Worm (Caenorhabditis elegans): ENCODE results near the gene Y49F6B.9.

DNA sequence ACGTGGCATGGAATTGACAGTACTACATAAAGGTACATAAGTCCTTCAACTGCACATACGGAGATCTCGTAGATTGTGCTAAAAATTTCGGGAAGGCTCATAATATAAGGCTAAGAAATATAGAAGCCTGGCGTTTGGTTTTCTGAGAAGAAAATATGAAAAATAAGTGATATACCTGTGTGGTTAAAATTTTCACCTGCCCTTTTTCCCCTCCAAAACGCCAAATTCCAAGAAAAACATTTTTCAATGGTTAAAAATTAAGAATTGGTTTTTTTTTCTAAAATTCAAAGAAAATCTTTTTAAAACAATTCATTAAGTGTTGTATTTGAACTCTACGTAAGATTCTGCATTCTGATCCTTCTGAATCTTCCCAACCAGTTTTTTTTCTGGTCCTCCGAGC lies 15.4 kb upstream of the Y49F6B.9 start, which contains the start of gene srz-5:
- TF ChIP-seq tab-1 (GFP tag; IDR thresholded peaks at IDR 0.05) (no peak), cog-1 (tag; optimal IDR thresholded peaks at IDR 0.05) (no peak), ztf-29 (GFP tag; IDR thresholded peaks at IDR 0.05) (no peak), ztf-23 (GFP tag; IDR thresholded peaks at IDR 0.05) (no peak), klf-2 (GFP tag; conservative IDR thresholded peaks at IDR 0.05) (no peak), flt-1 (GFP tag; IDR thresholded peaks at IDR 0.05) (no peak)

Data from whole organism, midembryonic.